Fruit fly (Drosophila melanogaster) whole organism: Measurements from ENCODE around the gene CG17404.

ENCODE experiments used
- CG8478 ChIP-seq: fragments of >200 bp; optimal IDR thresholded peaks from 2 replicates; lab custom pipeline; 2018; ENCODE audit warnings: inconsistent platforms
- Dll ChIP-seq: fragments of >200 bp; optimal IDR thresholded peaks from 2 replicates; lab custom pipeline; 2017
- EcR ChIP-seq, 2 experiments: fragments of >200 bp; optimal IDR thresholded peaks; 2 replicates each; lab custom pipeline; 2017; ENCODE audit warnings: missing biosample characterization in 2 of 2, missing genetic modification characterization in 2 of 2, missing genetic modification reagents in 2 of 2
- pan ChIP-seq: fragments of >200 bp; optimal IDR thresholded peaks from 2 replicates; lab custom pipeline; 2017
- psq ChIP-seq: fragments of >200 bp; optimal IDR thresholded peaks from 2 replicates; lab custom pipeline; 2017
- usp ChIP-seq: fragments of >200 bp; optimal IDR thresholded peaks from 2 replicates; lab custom pipeline; 2017; ENCODE audit warnings: missing biosample characterization, missing genetic modification characterization, mixed read lengths

The CG17404 gene

DNA sequence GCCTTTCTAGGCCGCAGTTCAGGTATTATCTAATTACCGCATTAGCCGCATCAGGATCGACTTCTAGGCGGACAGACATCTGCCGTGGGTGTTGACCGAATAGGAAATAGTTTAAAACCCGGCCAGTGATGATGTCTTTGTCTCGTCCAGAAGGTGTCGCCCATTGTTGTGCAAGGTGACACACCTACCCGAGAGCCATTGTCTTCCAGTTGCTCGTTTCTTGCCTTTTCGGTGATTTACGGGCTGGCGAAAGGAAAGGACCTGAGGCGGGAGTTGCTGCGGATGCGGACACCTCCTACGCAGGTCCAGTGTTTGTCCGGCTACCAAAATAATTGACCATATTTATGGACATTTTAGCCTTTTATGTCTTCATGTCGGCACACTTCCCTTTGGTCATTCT is 23.4 kb upstream of the CG17404 start:
- TF ChIP-seq usp (GFP tag; lab: Kevin White, UChicago) (no peak), EcR (GFP tag; optimal IDR thresholded peaks at IDR 0.05; lab: Kevin White, UChicago) (no peak), pan (no peak), Dll (lab: Kevin White, UChicago) (no peak), CG8478 (no peak), psq (no peak)

- TF ChIP-seq Dll (lab: Kevin White, UChicago), result no peak
- TF ChIP-seq EcR (GFP tag; optimal IDR thresholded peaks at IDR 0.05; lab: Kevin White, UChicago), result no peak
- TF ChIP-seq CG8478, result no peak
- no peak for TF ChIP-seq pan
- TF ChIP-seq usp (GFP tag; lab: Kevin White, UChicago), result no peak
- TF ChIP-seq psq, result no peak
These were observed 19.7 kb upstream of the CG17404 start for dm6 chr3R:12244468-12245060.

DNA sequence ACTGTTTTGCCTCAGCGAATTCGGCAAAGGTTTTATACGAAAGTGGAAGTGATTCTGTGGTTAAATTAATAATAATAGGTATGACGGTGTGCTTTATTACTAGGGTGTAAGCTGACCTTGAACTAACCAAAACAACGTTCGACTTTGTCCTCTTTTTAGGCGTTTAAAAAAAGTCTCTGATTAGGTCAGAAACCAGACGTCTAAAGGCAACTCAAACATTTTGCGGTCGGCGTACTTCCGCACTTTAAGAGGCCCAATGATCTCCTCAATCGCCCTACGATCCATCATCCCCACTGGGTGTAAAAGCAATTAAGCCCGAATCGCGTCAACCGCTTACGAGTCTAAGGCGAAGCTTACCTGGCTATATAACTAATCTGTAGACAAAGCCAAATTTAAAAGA is 14.3 kb upstream of the CG17404 start, which contains the start of gene Cyp313a3:
TSS of gene Cyp313a3 (minus strand) at position 101 of the 400 bp plus-strand sequence.
- TF ChIP-seq CG8478 (no peak), EcR (GFP tag; optimal IDR thresholded peaks at IDR 0.05; lab: Kevin White, UChicago) (no peak), Dll (lab: Kevin White, UChicago) (no peak), psq (no peak), pan (no peak), usp (GFP tag; lab: Kevin White, UChicago) (no peak)

- no peak for TF ChIP-seq psq
- no peak for TF ChIP-seq usp (GFP tag; lab: Kevin White, UChicago)
- no peak for TF ChIP-seq Dll (lab: Kevin White, UChicago)
- TF ChIP-seq EcR (GFP tag; optimal IDR thresholded peaks at IDR 0.05; lab: Kevin White, UChicago), result no peak
- TF ChIP-seq CG8478, result no peak
- TF ChIP-seq pan, result no peak
These were observed 12.0 kb upstream of the CG17404 start, which contains the start of gene Cyp313a2 for dm6 chr3R:12236804-12237203. TSS of gene Cyp313a2 (minus strand) at chr3R:12236904.

dm6 chr3R:12234584-12234983 is 9.8 kb upstream of the CG17404 start, which contains the start of gene Cyp313a5:
TSS of gene Cyp313a5 (minus strand) at chr3R:12234684.
- no peak for TF ChIP-seq Dll (lab: Kevin White, UChicago)
- no peak for TF ChIP-seq CG8478
- TF ChIP-seq psq, result no peak
- no peak for TF ChIP-seq pan
- TF ChIP-seq EcR (GFP tag; optimal IDR thresholded peaks at IDR 0.05; lab: Kevin White, UChicago), result no peak

dm6 chr3R:12232629-12233028 is 7.8 kb upstream of the CG17404 start, which contains the start of gene Pglym87:
TSS of gene Pglym87 (minus strand) at chr3R:12232729.
- TF ChIP-seq Dll (lab: Kevin White, UChicago), result no peak
- TF ChIP-seq pan, result no peak
- TF ChIP-seq CG8478, result no peak
- no peak for TF ChIP-seq EcR (GFP tag; optimal IDR thresholded peaks at IDR 0.05; lab: Kevin White, UChicago)
- no peak for TF ChIP-seq usp (GFP tag; lab: Kevin White, UChicago)
- no peak for TF ChIP-seq psq

DNA sequence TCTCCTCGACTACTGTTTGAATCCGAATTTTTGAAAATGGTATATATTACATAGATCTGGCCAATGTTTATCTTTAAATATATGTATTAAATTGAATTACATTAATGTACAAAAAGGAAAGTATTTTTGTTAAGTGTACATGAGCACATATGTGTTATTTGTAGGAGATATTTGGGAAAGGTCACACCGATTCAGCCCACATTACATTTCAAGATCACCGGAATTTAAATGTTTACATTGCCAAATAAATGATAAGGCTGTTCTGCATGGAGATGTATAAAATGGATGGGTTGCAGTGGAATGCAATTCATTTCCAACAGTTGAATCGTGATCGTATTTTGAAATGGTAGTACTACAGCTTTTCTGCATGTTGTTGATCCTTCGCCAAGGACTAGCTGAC is 4.3 kb upstream of the CG17404 start, which contains the start of gene CG3916:
TSS of gene CG3916 (plus strand) at position 301 of the 400 bp plus-strand sequence.
- TF ChIP-seq usp (GFP tag; lab: Kevin White, UChicago), result no peak
- TF ChIP-seq Dll (lab: Kevin White, UChicago), result no peak
- TF ChIP-seq psq, result no peak
- no peak for TF ChIP-seq EcR (GFP tag; optimal IDR thresholded peaks at IDR 0.05; lab: Kevin White, UChicago)
- no peak for TF ChIP-seq CG8478

DNA sequence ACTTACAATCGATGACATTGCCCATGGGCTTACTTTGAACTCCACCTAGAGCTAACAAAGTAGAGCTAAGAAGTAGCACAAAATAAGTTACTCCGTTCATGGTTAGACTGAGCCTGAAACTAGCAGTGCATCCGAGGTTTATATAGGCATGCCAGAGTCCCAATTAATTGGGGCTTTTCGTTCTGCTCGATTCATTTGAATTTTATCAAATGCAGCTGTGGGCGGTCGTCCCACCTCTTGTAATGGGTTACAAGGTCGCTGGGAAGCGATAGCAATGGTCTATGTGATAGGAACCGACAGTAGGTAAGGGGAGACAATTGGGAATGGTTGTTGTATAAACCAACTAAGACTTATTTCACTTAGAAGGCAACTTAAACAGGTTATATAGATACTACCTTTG is 1.4 kb upstream of the CG17404 start, which contains the start of gene CG12256:
TSS of gene CG12256 (minus strand) at position 101 of the 400 bp plus-strand sequence.
- no peak for TF ChIP-seq CG8478
- TF ChIP-seq EcR (GFP tag; optimal IDR thresholded peaks at IDR 0.05; lab: Kevin White, UChicago), result no peak
- no peak for TF ChIP-seq usp (GFP tag; lab: Kevin White, UChicago)
- TF ChIP-seq Dll (lab: Kevin White, UChicago), result no peak
- TF ChIP-seq pan, result no peak
- no peak for TF ChIP-seq psq

DNA sequence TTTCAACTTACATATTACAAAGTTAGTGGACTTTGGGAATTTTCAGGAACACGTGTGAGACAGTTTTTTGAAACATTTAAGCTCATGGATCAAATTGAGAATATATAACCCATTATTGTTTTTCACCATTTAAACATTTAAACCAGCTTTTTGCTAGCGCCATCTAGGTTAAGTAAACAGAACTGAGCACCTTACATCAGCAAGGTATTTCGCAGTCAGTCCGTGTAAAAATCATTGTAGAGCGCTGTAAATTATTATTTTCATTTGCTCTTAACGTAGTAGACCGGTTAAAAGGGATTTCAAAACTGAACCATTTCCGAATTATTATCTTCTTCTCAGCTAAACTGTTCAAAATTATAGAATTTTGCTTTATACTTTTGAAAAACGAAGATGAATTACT is 2.7 kb downstream of the CG17404 start, which contains the start of gene Rsbp15:
TSS of gene Rsbp15 (plus strand) at position 295 of the 400 bp plus-strand sequence.
- TF ChIP-seq Dll (lab: Kevin White, UChicago) (no peak), EcR (GFP tag; optimal IDR thresholded peaks at IDR 0.05; lab: Kevin White, UChicago) (no peak), pan (no peak), psq (no peak), CG8478 (no peak), usp (GFP tag; lab: Kevin White, UChicago) (no peak)

DNA sequence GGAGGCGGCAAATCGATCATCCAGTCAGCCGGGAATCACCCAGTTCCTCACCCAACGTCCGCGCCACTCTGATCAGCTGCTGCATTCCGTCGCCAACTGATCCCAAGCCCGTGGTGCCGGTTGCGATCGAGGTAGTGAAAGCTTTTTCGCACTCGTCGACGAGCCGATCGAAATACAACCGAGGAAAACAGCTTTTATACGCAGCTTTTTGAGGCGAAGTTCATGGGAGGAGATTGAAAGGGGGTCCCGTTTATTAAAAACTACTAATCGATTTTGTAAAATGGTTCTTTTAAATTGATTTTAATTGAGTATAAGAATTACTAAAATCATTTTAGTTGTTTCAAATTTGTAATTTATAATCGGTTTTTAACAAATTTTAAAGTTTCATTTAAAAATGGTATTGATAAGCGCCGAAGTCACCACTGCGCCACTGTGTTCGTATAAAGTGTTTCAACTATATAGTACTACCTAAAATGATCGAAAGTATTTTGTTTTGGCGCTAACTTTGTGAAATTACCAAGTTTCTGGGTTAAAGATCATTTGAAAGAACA is 3.4 kb downstream of the CG17404 start, which contains the start of gene CG4860:
TSS of gene CG4860 (minus strand) at position 99 of the 551 bp plus-strand sequence.
- TF ChIP-seq usp (GFP tag; lab: Kevin White, UChicago), result no peak
- TF ChIP-seq EcR (GFP tag; optimal IDR thresholded peaks at IDR 0.05; lab: Kevin White, UChicago), result no peak
- no peak for TF ChIP-seq CG8478
- no peak for TF ChIP-seq pan
- TF ChIP-seq Dll (lab: Kevin White, UChicago), result no peak
- TF ChIP-seq psq, result no peak

dm6 chr3R:12219497-12219896 is 5.3 kb downstream of the CG17404 start, which contains the start of gene Cog1:
TSS of gene Cog1 (minus strand) at chr3R:12219686.
- TF ChIP-seq CG8478 (no peak), Dll (lab: Kevin White, UChicago) (no peak), usp (GFP tag; lab: Kevin White, UChicago) (no peak), psq (no peak), pan (no peak), EcR (GFP tag; optimal IDR thresholded peaks at IDR 0.05; lab: Kevin White, UChicago) (no peak)

DNA sequence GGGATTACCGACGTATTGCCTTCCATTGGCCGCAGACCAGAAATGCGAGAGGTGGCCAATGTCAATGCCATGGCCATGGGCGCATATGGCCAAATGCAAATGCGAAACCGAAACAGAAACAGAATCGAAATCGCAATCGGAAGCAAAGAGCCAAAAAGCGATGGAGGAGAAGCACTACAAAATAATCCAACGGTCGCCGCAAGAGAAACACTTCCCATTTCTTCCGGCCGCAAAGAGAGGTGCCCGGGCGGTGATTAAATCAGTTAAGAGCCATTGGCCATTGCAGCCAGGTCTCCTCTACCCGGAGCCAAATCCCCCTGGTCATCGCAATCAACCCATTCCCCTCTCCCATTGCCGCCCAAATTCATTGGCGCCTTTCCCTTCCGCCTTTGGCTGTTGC is 10.6 kb downstream of the CG17404 start, which contains the start of gene CG14742:
TSS of gene CG14742 (plus strand) at position 301 of the 400 bp plus-strand sequence.
- TF ChIP-seq pan, result no peak
- TF ChIP-seq Dll (lab: Kevin White, UChicago), result no peak
- TF ChIP-seq EcR (GFP tag; optimal IDR thresholded peaks at IDR 0.05; lab: Kevin White, UChicago), result no peak
- no peak for TF ChIP-seq usp (GFP tag; lab: Kevin White, UChicago)
